Worm (Caenorhabditis elegans) whole organism, mixed stage, embryonic: ENCODE measurements around the gene str-43.

ENCODE experiments used
- bed-3 ChIP-seq: fragments of 200-800 bp; sonication (Bioruptor generic); optimal IDR thresholded peaks from 3 replicates; lab custom pipeline; 2018; ENCODE audit warnings: mild to moderate bottlenecking, missing genetic modification characterization, moderate library complexity, missing compliant biosample characterization
- blmp-1 ChIP-seq: fragments of 150-350 bp; optimal IDR thresholded peaks from 2 replicates; lab custom pipeline; 2014; ENCODE audit warnings: missing biosample characterization, missing genetic modification characterization
- ces-1 ChIP-seq: fragments of 150-350 bp; optimal IDR thresholded peaks from 2 replicates; lab custom pipeline; 2014; ENCODE audit warnings: missing biosample characterization, missing genetic modification reagents, missing genetic modification characterization
- elt-3 ChIP-seq: fragments of 150-350 bp; optimal IDR thresholded peaks from 2 replicates; lab custom pipeline; 2014; ENCODE audit warnings: missing biosample characterization, missing genetic modification characterization
- ham-2 ChIP-seq: fragments of 200-800 bp; sonication (Bioruptor generic); optimal IDR thresholded peaks from 2 replicates; lab custom pipeline; 2018; ENCODE audit warnings: mild to moderate bottlenecking, missing genetic modification characterization, missing compliant biosample characterization
- lsy-2 ChIP-seq: fragments of 150-350 bp; optimal IDR thresholded peaks from 2 replicates; lab custom pipeline; 2014; ENCODE audit warnings: missing biosample characterization, missing genetic modification characterization
- mls-2 ChIP-seq: sonication (generic microtip); optimal IDR thresholded peaks from 2 replicates; lab custom pipeline; 2016; ENCODE audit warnings: mild to moderate bottlenecking, missing genetic modification characterization, moderate library complexity, missing compliant biosample characterization
- nhr-2 ChIP-seq: fragments of 150-350 bp; optimal IDR thresholded peaks from 2 replicates; lab custom pipeline; 2014; ENCODE audit warnings: missing biosample characterization, missing genetic modification characterization
- nhr-76 ChIP-seq: sonication (generic microtip); optimal IDR thresholded peaks from 2 replicates; lab custom pipeline; 2017; ENCODE audit warnings: missing biosample characterization, missing genetic modification characterization
- pha-4 ChIP-seq: fragments of 150-350 bp; optimal IDR thresholded peaks from 2 replicates; lab custom pipeline; 2018; ENCODE audit warnings: missing biosample characterization, missing genetic modification reagents, missing genetic modification characterization
- snpc-4 ChIP-seq: fragments of 150-350 bp; optimal IDR thresholded peaks from 2 replicates; lab custom pipeline; 2014; ENCODE audit warnings: missing biosample characterization, missing genetic modification characterization
- ztf-11 ChIP-seq: fragments of 150-350 bp; optimal IDR thresholded peaks from 2 replicates; lab custom pipeline; 2014; ENCODE audit warnings: missing biosample characterization, missing genetic modification characterization

- TF ChIP-seq elt-3 (tag; lab: Kevin White, UChicago) (no peak), mls-2 (no peak), bed-3 (no peak), ham-2 (GFP tag; lab: Kevin White, UChicago) (no peak), snpc-4 (no peak), pha-4 (tag; lab: Kevin White, UChicago) (no peak), nhr-2 (tag; lab: Kevin White, UChicago) (no peak), ces-1 (GFP tag; lab: Kevin White, UChicago) (no peak), nhr-76 (tag; lab: Kevin White, UChicago) (no peak), lsy-2 (tag; lab: Kevin White, UChicago) (no peak), ztf-11 (tag; lab: Kevin White, UChicago) (no peak), blmp-1 (tag; lab: Kevin White, UChicago) (no peak)
Observed at ce11 chrV:15773941-15774340, 22.0 kb upstream of the str-43 start.
